Fruit fly (Drosophila melanogaster) whole organism, embryonic: ENCODE data around the gene CG6933.

Source experiments
- Adf1 ChIP-seq: fragments of 200-800 bp; sonication (Bioruptor generic); IDR thresholded peaks from 2 replicates; pipeline ENCODE4 v1.3.6; 2022; ENCODE audit warnings: missing biosample characterization, missing genetic modification characterization
- Atf-2 ChIP-seq: fragments of 200-800 bp; sonication (Bioruptor generic); optimal IDR thresholded peaks from 2 replicates; lab custom pipeline; 2016; ENCODE audit warnings: missing biosample characterization, missing genetic modification characterization
- BEAF-32 ChIP-seq: fragments of 200-800 bp; sonication (Bioruptor generic); optimal IDR thresholded peaks from 3 replicates; lab custom pipeline; 2017; ENCODE audit warnings: missing biosample characterization, missing genetic modification characterization, mild to moderate bottlenecking, moderate library complexity, missing genetic modification reagents
- Bteb2 ChIP-seq: fragments of 200-800 bp; sonication (Bioruptor generic); optimal IDR thresholded peaks from 2 replicates; lab custom pipeline; 2016; ENCODE audit warnings: missing biosample characterization, missing genetic modification characterization
- CG10431 ChIP-seq: fragments of 200-800 bp; sonication (Bioruptor generic); optimal IDR thresholded peaks from 3 replicates; lab custom pipeline; 2018; ENCODE audit warnings: missing biosample characterization, mild to moderate bottlenecking, missing genetic modification characterization
- CG10959 ChIP-seq: fragments of 200-800 bp; sonication (Bioruptor generic); IDR thresholded peaks from 2 replicates; pipeline ENCODE4 v1.3.6; 2022; ENCODE audit warnings: missing biosample characterization, missing genetic modification characterization
- CG11093 ChIP-seq: fragments of 200-800 bp; sonication (Bioruptor generic); IDR thresholded peaks from 3 replicates; pipeline ENCODE4 v1.3.6; 2022; ENCODE audit warnings: missing biosample characterization, missing genetic modification characterization
- CG11456 ChIP-seq: fragments of 200-800 bp; sonication (Bioruptor generic); IDR thresholded peaks from 3 replicates; pipeline ENCODE4 v1.3.6; 2022; ENCODE audit warnings: missing biosample characterization, missing genetic modification characterization
- CG11504 ChIP-seq: fragments of 200-800 bp; sonication (Bioruptor generic); optimal IDR thresholded peaks from 3 replicates; lab custom pipeline; 2019; ENCODE audit warnings: missing biosample characterization, mild to moderate bottlenecking, missing genetic modification characterization, moderate library complexity
- CG14050 ChIP-seq: fragments of 200-800 bp; sonication (Bioruptor generic); IDR thresholded peaks from 3 replicates; pipeline ENCODE4 v1.3.6; 2022; ENCODE audit warnings: missing biosample characterization, missing genetic modification characterization
- CG14441 ChIP-seq: fragments of 200-800 bp; sonication (Bioruptor generic); IDR thresholded peaks from 2 replicates; pipeline ENCODE4 v1.3.6; 2022; ENCODE audit warnings: missing biosample characterization, missing genetic modification characterization
- CG1647 ChIP-seq: fragments of 200-800 bp; sonication (Bioruptor generic); optimal IDR thresholded peaks from 3 replicates; lab custom pipeline; 2016; ENCODE audit warnings: missing biosample characterization, missing genetic modification characterization
- CG2116 ChIP-seq: fragments of 200-800 bp; sonication (Bioruptor generic); optimal IDR thresholded peaks from 3 replicates; lab custom pipeline; 2018; ENCODE audit warnings: missing biosample characterization, mild to moderate bottlenecking, missing genetic modification characterization
- CG2199 ChIP-seq: fragments of 200-800 bp; sonication (Bioruptor generic); IDR thresholded peaks from 3 replicates; pipeline ENCODE4 v1.3.6; 2022; ENCODE audit warnings: missing biosample characterization, missing genetic modification characterization
- CG42726 ChIP-seq: fragments of 200-800 bp; sonication (Bioruptor generic); IDR thresholded peaks from 2 replicates; pipeline ENCODE4 v1.3.6; 2022; ENCODE audit warnings: missing biosample characterization, missing genetic modification characterization; ENCODE audit not compliant: partially characterized antibody
- CG6272 ChIP-seq: fragments of 200-800 bp; sonication (Bioruptor generic); IDR thresholded peaks from 2 replicates; pipeline ENCODE4 v1.3.6; 2022; ENCODE audit warnings: missing biosample characterization, missing genetic modification characterization
- CG6689 ChIP-seq: fragments of 200-800 bp; sonication (Bioruptor generic); IDR thresholded peaks from 2 replicates; pipeline ENCODE4 v1.3.6; 2022; ENCODE audit warnings: missing biosample characterization, missing genetic modification characterization
- Dll ChIP-seq: fragments of 200-800 bp; sonication (Bioruptor generic); IDR thresholded peaks from 4 replicates; pipeline ENCODE4 v1.3.6; 2022; ENCODE audit warnings: missing biosample characterization, missing genetic modification characterization; ENCODE audit not compliant: partially characterized antibody
- Elba2 ChIP-seq: fragments of 200-800 bp; sonication (Bioruptor generic); optimal IDR thresholded peaks from 3 replicates; lab custom pipeline; 2016; ENCODE audit warnings: missing biosample characterization, missing genetic modification characterization
- HHEX ChIP-seq: fragments of 200-800 bp; sonication (Bioruptor generic); optimal IDR thresholded peaks from 3 replicates; lab custom pipeline; 2017; ENCODE audit warnings: missing biosample characterization, mild to moderate bottlenecking, missing genetic modification characterization, missing genetic modification reagents
- HLHmδ ChIP-seq: fragments of 200-800 bp; sonication (Bioruptor generic); optimal IDR thresholded peaks from 2 replicates; lab custom pipeline; 2018; ENCODE audit warnings: missing biosample characterization, mild to moderate bottlenecking, missing genetic modification characterization, moderate library complexity
- Hey ChIP-seq: fragments of 200-800 bp; sonication (Bioruptor generic); optimal IDR thresholded peaks from 3 replicates; lab custom pipeline; 2018; ENCODE audit warnings: missing biosample characterization, mild to moderate bottlenecking, missing genetic modification characterization
- HmgD ChIP-seq: fragments of 200-800 bp; sonication (Bioruptor generic); optimal IDR thresholded peaks from 3 replicates; lab custom pipeline; 2016; ENCODE audit warnings: missing biosample characterization, missing genetic modification characterization
- HmgZ ChIP-seq: fragments of 200-800 bp; sonication (Bioruptor generic); optimal IDR thresholded peaks from 2 replicates; lab custom pipeline; 2018; ENCODE audit warnings: missing biosample characterization, mild to moderate bottlenecking, missing genetic modification characterization
- Hr78 ChIP-seq, 2 experiments: fragments of 200-800 bp in 1 of 2; fragments of >200 bp in 1 of 2; sonication (Bioruptor generic) in 1 of 2; optimal IDR thresholded peaks; 2 replicates each; lab custom pipeline; 2017 to 2019; ENCODE audit warnings: missing biosample characterization in 2 of 2, missing genetic modification characterization in 2 of 2, mild to moderate bottlenecking in 1 of 2, moderate library complexity in 1 of 2
- Lpt ChIP-seq: fragments of >200 bp; optimal IDR thresholded peaks from 2 replicates; lab custom pipeline; 2018; ENCODE audit warnings: missing biosample characterization, missing genetic modification characterization
- Mrtf ChIP-seq: fragments of 200-800 bp; sonication (Bioruptor generic); IDR thresholded peaks from 3 replicates; pipeline ENCODE4 v1.3.6; 2022; ENCODE audit warnings: missing biosample characterization, missing genetic modification characterization
- NC2α ChIP-seq: fragments of 200-800 bp; sonication (Bioruptor generic); optimal IDR thresholded peaks from 2 replicates; lab custom pipeline; 2016; ENCODE audit warnings: missing biosample characterization, missing genetic modification characterization
- Neu2 ChIP-seq: fragments of 200-800 bp; sonication (Bioruptor generic); optimal IDR thresholded peaks from 3 replicates; lab custom pipeline; 2016; ENCODE audit warnings: missing biosample characterization, missing genetic modification characterization, borderline replicate concordance
- Sry-δ ChIP-seq: fragments of 200-800 bp; sonication (Bioruptor generic); optimal IDR thresholded peaks from 2 replicates; lab custom pipeline; 2016; ENCODE audit warnings: missing biosample characterization, missing genetic modification characterization
- Trl ChIP-seq, 3 experiments: fragments of >200 bp in 2 of 3; fragments of 200-800 bp in 1 of 3; sonication (Bioruptor generic) in 1 of 3; optimal IDR thresholded peaks; 2 replicates in 1 of 3; 3 replicates in 2 of 3; lab custom pipeline; 2016 to 2017; ENCODE audit warnings: missing biosample characterization in 1 of 3, missing genetic modification characterization in 1 of 3
- Vsx1 ChIP-seq: fragments of 200-800 bp; sonication (Bioruptor generic); optimal IDR thresholded peaks from 2 replicates; lab custom pipeline; 2017; ENCODE audit warnings: missing biosample characterization, mild to moderate bottlenecking, missing genetic modification characterization, missing genetic modification reagents
- ab ChIP-seq: fragments of 200-800 bp; sonication (Bioruptor generic); optimal IDR thresholded peaks from 2 replicates; lab custom pipeline; 2016; ENCODE audit warnings: missing biosample characterization, missing genetic modification characterization
- az2 ChIP-seq: fragments of 200-800 bp; sonication (Bioruptor generic); optimal IDR thresholded peaks from 3 replicates; lab custom pipeline; 2016; ENCODE audit warnings: missing biosample characterization, missing genetic modification characterization
- chn ChIP-seq: fragments of 200-800 bp; sonication (Bioruptor generic); optimal IDR thresholded peaks from 2 replicates; lab custom pipeline; 2016; ENCODE audit warnings: missing biosample characterization, missing genetic modification characterization
- gro ChIP-seq: fragments of 200-800 bp; sonication (Bioruptor generic); optimal IDR thresholded peaks from 2 replicates; lab custom pipeline; 2016; ENCODE audit warnings: missing biosample characterization, missing genetic modification characterization
- gsb ChIP-seq: fragments of 200-800 bp; sonication (Bioruptor generic); IDR thresholded peaks from 2 replicates; pipeline ENCODE4 v1.3.6; 2022; ENCODE audit warnings: missing biosample characterization, missing genetic modification characterization
- hkb ChIP-seq, 2 experiments: fragments of 200-800 bp in 1 of 2; fragments of >200 bp in 1 of 2; sonication (Bioruptor generic) in 1 of 2; IDR thresholded peaks in 1 of 2; optimal IDR thresholded peaks in 1 of 2; 2 replicates each; pipeline versions ENCODE4 v1.3.6 to Lab custom; 2017 to 2022; ENCODE audit warnings: missing biosample characterization in 1 of 2, missing genetic modification characterization in 1 of 2
- hth ChIP-seq: fragments of >200 bp; optimal IDR thresholded peaks from 2 replicates; lab custom pipeline; 2017; ENCODE audit warnings: inconsistent platforms
- ind ChIP-seq: fragments of 200-800 bp; sonication (Bioruptor generic); optimal IDR thresholded peaks from 3 replicates; lab custom pipeline; 2016; ENCODE audit warnings: missing biosample characterization, missing genetic modification characterization
- jigr1 ChIP-seq: fragments of 200-800 bp; sonication (Bioruptor generic); IDR thresholded peaks from 3 replicates; pipeline ENCODE4 v1.3.6; 2022; ENCODE audit warnings: missing biosample characterization, missing genetic modification characterization
- org-1 ChIP-seq: fragments of 200-800 bp; sonication (Bioruptor generic); optimal IDR thresholded peaks from 2 replicates; lab custom pipeline; 2017; ENCODE audit warnings: missing biosample characterization, missing genetic modification characterization
- pan ChIP-seq, 4 experiments: fragments of >200 bp in 3 of 4; fragments of 200-800 bp in 1 of 4; sonication (Bioruptor generic) in 1 of 4; optimal IDR thresholded peaks in 3 of 4; IDR thresholded peaks in 1 of 4; 2 replicates each; pipeline versions ENCODE4 v1.3.6 to Lab custom; 2017 to 2022; ENCODE audit warnings: missing biosample characterization in 2 of 4, missing genetic modification characterization in 2 of 4, mixed read lengths in 1 of 4
- rib ChIP-seq: fragments of 200-800 bp; sonication (Bioruptor generic); IDR thresholded peaks from 2 replicates; pipeline ENCODE4 v1.3.6; 2022; ENCODE audit warnings: missing biosample characterization, missing genetic modification characterization
- sens-2 ChIP-seq: fragments of 200-800 bp; sonication (Bioruptor generic); IDR thresholded peaks from 2 replicates; pipeline ENCODE4 v1.3.6; 2022; ENCODE audit warnings: missing biosample characterization, missing genetic modification characterization
- ssp ChIP-seq: fragments of 200-800 bp; sonication (Bioruptor generic); IDR thresholded peaks from 2 replicates; pipeline ENCODE4 v1.3.6; 2022; ENCODE audit warnings: missing biosample characterization, missing genetic modification characterization
- twi ChIP-seq: fragments of 200-800 bp; optimal IDR thresholded peaks from 2 replicates; lab custom pipeline; 2019; ENCODE audit warnings: missing biosample characterization, mild to moderate bottlenecking, missing genetic modification characterization, moderate library complexity
- wdn ChIP-seq: fragments of 200-800 bp; sonication (Bioruptor generic); IDR thresholded peaks from 2 replicates; pipeline ENCODE4 v1.3.6; 2022; ENCODE audit warnings: missing biosample characterization, missing genetic modification characterization
- wek ChIP-seq: fragments of 200-800 bp; sonication (Bioruptor generic); optimal IDR thresholded peaks from 3 replicates; lab custom pipeline; 2018; ENCODE audit warnings: missing biosample characterization, mild to moderate bottlenecking, missing genetic modification characterization, moderate library complexity

Gene CG6933

dm6 chr3L:20247513-20248173 is 27.4 kb upstream of the CG6933 start, which contains the start of gene rdgC (continued):
- peak; percentile 83 for TF ChIP-seq ssp
- TF ChIP-seq gro (GFP tag; lab: Kevin White, UChicago), result peak; percentile 96
- no peak for TF ChIP-seq BEAF-32
- peak; percentile 94 for TF ChIP-seq az2 (GFP tag; lab: Kevin White, UChicago)
- peak; percentile 92 for TF ChIP-seq CG6272 (GFP tag; lab: Robert Waterston, UW)
- peak; percentile 96 for TF ChIP-seq CG11504 (tag; lab: Kevin White, UChicago)
- peak; percentile 88 for TF ChIP-seq sens-2 (GFP tag; lab: Robert Waterston, UW)
- peak; percentile 96 for TF ChIP-seq CG1647 (GFP tag; lab: Kevin White, UChicago)
- peak; percentile 96 for TF ChIP-seq Mrtf (GFP tag; lab: Robert Waterston, UW)
- peak; percentile 94 for TF ChIP-seq HmgZ (tag; lab: Kevin White, UChicago)
- peak; percentile 92 for TF ChIP-seq wdn (GFP tag; lab: Robert Waterston, UW)
- TF ChIP-seq hkb (optimal IDR thresholded peaks at IDR 0.05; lab: Kevin White, UChicago), result no peak
- peak; percentile 98 for TF ChIP-seq hkb (GFP tag; IDR thresholded peaks at IDR 0.05; lab: Robert Waterston, UW)
- no peak for TF ChIP-seq HLHmδ (GFP tag; lab: Kevin White, UChicago)
- peak; percentile 93 for TF ChIP-seq gsb (GFP tag; lab: Robert Waterston, UW)
- TF ChIP-seq Sry-δ (GFP tag; lab: Kevin White, UChicago), result peak; percentile 73
- TF ChIP-seq Neu2 (GFP tag; lab: Kevin White, UChicago), result peak; percentile 64
- TF ChIP-seq HmgD (GFP tag; lab: Kevin White, UChicago), result peak; percentile 95
- TF ChIP-seq Atf-2 (GFP tag; lab: Kevin White, UChicago), result peak; percentile 91
- TF ChIP-seq Bteb2 (GFP tag; lab: Kevin White, UChicago), result peak; percentile 94
- TF ChIP-seq HHEX (GFP tag; lab: Kevin White, UChicago), result peak; percentile 96
- peak; percentile 83 for TF ChIP-seq Vsx1 (GFP tag; lab: Kevin White, UChicago)
- peak; percentile 15 for TF ChIP-seq Elba2 (GFP tag; lab: Kevin White, UChicago)
- TF ChIP-seq rib (GFP tag; lab: Robert Waterston, UW), result peak; percentile 90
- no peak for TF ChIP-seq Lpt (GFP tag; lab: Kevin White, UChicago)
- TF ChIP-seq wek (GFP tag; lab: Kevin White, UChicago), result peak; percentile 89
- TF ChIP-seq Dll (GFP tag; lab: Robert Waterston, UW), result no peak
- TF ChIP-seq jigr1 (GFP tag; lab: Robert Waterston, UW), result peak; percentile 90
- peak; percentile 59 for TF ChIP-seq twi (tag; lab: Kevin White, UChicago)
- peak; percentile 97 for TF ChIP-seq CG14441 (GFP tag; lab: Robert Waterston, UW)
- peak; percentile 97 for TF ChIP-seq ind (GFP tag; lab: Kevin White, UChicago)
- peak; percentile 33 for TF ChIP-seq ab (GFP tag; lab: Kevin White, UChicago)
- no peak for TF ChIP-seq CG10431 (GFP tag; lab: Kevin White, UChicago)
- peak; percentile 91 for TF ChIP-seq chn
- TF ChIP-seq NC2α (GFP tag; lab: Kevin White, UChicago), result peak; percentile 87
- peak in 1 of 2 experiments; percentile 78 for TF ChIP-seq Hr78 (GFP tag; optimal IDR thresholded peaks at IDR 0.05; lab: Kevin White, UChicago)
- peak; percentile 95 for TF ChIP-seq CG2199 (GFP tag; lab: Robert Waterston, UW)
- TF ChIP-seq CG42726, result 0 out of 2 replicates have a peak, but pooled peaks have one; percentile 13
- no peak for TF ChIP-seq pan (optimal IDR thresholded peaks at IDR 0.05; lab: Kevin White, UChicago)
- TF ChIP-seq pan (GFP tag; optimal IDR thresholded peaks at IDR 0.05 in 1 of 2, IDR thresholded peaks at IDR 0.05 in 1 of 2), result peak in 1 of 2 experiments; percentile 98
- peak; percentile 99 for TF ChIP-seq Adf1
- peak; percentile 95 for TF ChIP-seq org-1 (GFP tag; lab: Kevin White, UChicago)
- TF ChIP-seq CG10959, result peak; percentile 82
- TF ChIP-seq hth (lab: Kevin White, UChicago), result no peak
- peak; percentile 74 for TF ChIP-seq CG2116 (GFP tag; lab: Kevin White, UChicago)
- peak; percentile 47 for TF ChIP-seq Hey (tag; lab: Kevin White, UChicago)
- peak; percentile 38 to 65 for TF ChIP-seq Trl (optimal IDR thresholded peaks at IDR 0.05; lab: Kevin White, UChicago)
- peak; percentile 95 for TF ChIP-seq Trl (GFP tag; optimal IDR thresholded peaks at IDR 0.05; lab: Kevin White, UChicago)
- peak; percentile 91 for TF ChIP-seq CG11093 (GFP tag; lab: Robert Waterston, UW)
- TF ChIP-seq CG6689, result peak; percentile 96
- peak; percentile 95 for TF ChIP-seq CG14050 (GFP tag; lab: Robert Waterston, UW)
- peak; percentile 94 for TF ChIP-seq CG11456 (GFP tag; lab: Robert Waterston, UW)
